Worm (Caenorhabditis elegans): ENCODE data around the gene F58B4.2.

DNA sequence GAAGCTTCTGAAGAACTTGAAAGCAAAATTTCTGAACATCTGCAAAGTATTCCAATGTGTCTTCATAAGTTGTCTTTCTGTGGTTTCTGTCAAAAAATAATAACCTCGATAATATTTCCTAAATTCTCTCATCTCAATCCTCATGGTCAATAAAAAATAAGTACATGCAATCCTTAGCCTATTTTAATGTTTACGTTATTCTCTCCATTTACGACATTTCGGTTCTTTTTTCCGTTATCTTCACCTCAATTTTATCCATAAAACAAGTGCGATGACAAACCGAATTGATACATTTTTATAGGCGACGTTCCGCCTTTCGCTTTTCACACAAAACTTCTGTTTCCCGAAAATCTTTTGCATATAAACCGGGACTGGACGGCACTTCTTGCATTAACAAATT lies 31.2 kb upstream of the F58B4.2 start, which contains the start of gene col-153:
- TF ChIP-seq ceh-45 (GFP tag; IDR thresholded peaks at IDR 0.05) = no peak
- no peak for TF ChIP-seq unc-55 (GFP tag; optimal IDR thresholded peaks at IDR 0.05)
